Fruit fly (Drosophila melanogaster) whole organism, embryonic: ENCODE results near the gene TM9SF3.

ENCODE experiments used
- Bteb2 ChIP-seq: fragments of 200-800 bp; sonication (Bioruptor generic); optimal IDR thresholded peaks from 2 replicates; lab custom pipeline; 2016; ENCODE audit warnings: missing biosample characterization, missing genetic modification characterization
- C15 ChIP-seq: fragments of 200-800 bp; sonication (Bioruptor generic); IDR thresholded peaks from 3 replicates; pipeline ENCODE4 v1.3.6; 2022; ENCODE audit warnings: missing biosample characterization, missing genetic modification characterization
- CG10565 ChIP-seq: fragments of 200-800 bp; sonication (Bioruptor generic); optimal IDR thresholded peaks from 3 replicates; lab custom pipeline; 2016; ENCODE audit warnings: missing biosample characterization, mild to moderate bottlenecking, missing genetic modification characterization
- CG12071 ChIP-seq: fragments of 200-800 bp; sonication (Bioruptor generic); optimal IDR thresholded peaks from 3 replicates; lab custom pipeline; 2018; ENCODE audit warnings: missing biosample characterization, mild to moderate bottlenecking, missing genetic modification characterization
- CG12155 ChIP-seq: fragments of 200-800 bp; sonication (Bioruptor generic); optimal IDR thresholded peaks from 3 replicates; lab custom pipeline; 2016; ENCODE audit warnings: missing biosample characterization, missing genetic modification characterization
- CG14014 ChIP-seq: fragments of 200-800 bp; sonication (Bioruptor generic); IDR thresholded peaks from 2 replicates; pipeline ENCODE4 v1.3.6; 2022; ENCODE audit warnings: missing biosample characterization, missing genetic modification characterization
- CG15011 ChIP-seq: fragments of 200-800 bp; sonication (Bioruptor generic); optimal IDR thresholded peaks from 3 replicates; lab custom pipeline; 2018; ENCODE audit warnings: missing biosample characterization, mild to moderate bottlenecking, missing genetic modification characterization
- CG1529 ChIP-seq: fragments of 200-800 bp; sonication (Bioruptor generic); optimal IDR thresholded peaks from 3 replicates; lab custom pipeline; 2018; ENCODE audit warnings: missing biosample characterization, missing genetic modification characterization
- CG1602 ChIP-seq: fragments of 200-800 bp; sonication (Bioruptor generic); optimal IDR thresholded peaks from 3 replicates; lab custom pipeline; 2016; ENCODE audit warnings: missing biosample characterization, missing genetic modification characterization
- CG17186 ChIP-seq: fragments of 200-800 bp; sonication (Bioruptor generic); optimal IDR thresholded peaks from 3 replicates; lab custom pipeline; 2017; ENCODE audit warnings: missing biosample characterization, missing genetic modification reagents, missing genetic modification characterization
- CG17361 ChIP-seq: fragments of 200-800 bp; sonication (Bioruptor generic); IDR thresholded peaks from 3 replicates; pipeline ENCODE4 v1.3.6; 2022; ENCODE audit warnings: missing biosample characterization, missing genetic modification characterization
- CG18599 ChIP-seq: fragments of 200-800 bp; sonication (Bioruptor generic); optimal IDR thresholded peaks from 3 replicates; lab custom pipeline; 2017; ENCODE audit warnings: missing biosample characterization, missing genetic modification characterization, mild to moderate bottlenecking, moderate library complexity, missing genetic modification reagents
- CG31224 ChIP-seq: fragments of 200-800 bp; sonication (Bioruptor generic); IDR thresholded peaks from 2 replicates; pipeline ENCODE4 v1.3.6; 2022; ENCODE audit warnings: missing biosample characterization, missing genetic modification characterization
- CG31441 ChIP-seq: fragments of 200-800 bp; sonication (Bioruptor generic); IDR thresholded peaks from 2 replicates; pipeline ENCODE4 v1.3.6; 2022; ENCODE audit warnings: missing biosample characterization, missing genetic modification characterization
- CG32767 ChIP-seq: fragments of 200-800 bp; sonication (Bioruptor generic); IDR thresholded peaks from 2 replicates; pipeline ENCODE4 v1.3.6; 2022; ENCODE audit warnings: missing biosample characterization, missing genetic modification characterization
- CG42726 ChIP-seq: fragments of 200-800 bp; sonication (Bioruptor generic); IDR thresholded peaks from 2 replicates; pipeline ENCODE4 v1.3.6; 2022; ENCODE audit warnings: missing biosample characterization, missing genetic modification characterization; ENCODE audit not compliant: partially characterized antibody
- CG4282 ChIP-seq: fragments of 200-800 bp; sonication (Bioruptor generic); optimal IDR thresholded peaks from 2 replicates; lab custom pipeline; 2016; ENCODE audit warnings: missing biosample characterization, missing genetic modification characterization
- CG4730 ChIP-seq: fragments of 200-800 bp; sonication (Bioruptor generic); IDR thresholded peaks from 2 replicates; pipeline ENCODE4 v1.3.6; 2022; ENCODE audit warnings: missing biosample characterization, missing genetic modification characterization
- CG8388 ChIP-seq: fragments of 200-800 bp; sonication (Bioruptor generic); optimal IDR thresholded peaks from 2 replicates; lab custom pipeline; 2019; ENCODE audit warnings: missing biosample characterization, mild to moderate bottlenecking, missing genetic modification characterization, moderate library complexity
- CHES-1-like ChIP-seq: fragments of 200-800 bp; sonication (Bioruptor generic); optimal IDR thresholded peaks from 2 replicates; lab custom pipeline; 2016; ENCODE audit warnings: missing biosample characterization, missing genetic modification characterization
- Chrac-16 ChIP-seq: fragments of 200-800 bp; sonication (Bioruptor generic); optimal IDR thresholded peaks from 3 replicates; lab custom pipeline; 2016; ENCODE audit warnings: missing biosample characterization, missing genetic modification characterization
- CoRest ChIP-seq: fragments of 200-800 bp; sonication (Bioruptor generic); optimal IDR thresholded peaks from 3 replicates; lab custom pipeline; 2018; ENCODE audit warnings: missing biosample characterization, mild to moderate bottlenecking, missing genetic modification characterization, moderate library complexity
- Dek ChIP-seq: fragments of 200-800 bp; sonication (Bioruptor generic); optimal IDR thresholded peaks from 3 replicates; lab custom pipeline; 2019; ENCODE audit warnings: missing biosample characterization, mild to moderate bottlenecking, missing genetic modification characterization, moderate library complexity
- Dll ChIP-seq: fragments of 200-800 bp; sonication (Bioruptor generic); IDR thresholded peaks from 4 replicates; pipeline ENCODE4 v1.3.6; 2022; ENCODE audit warnings: missing biosample characterization, missing genetic modification characterization; ENCODE audit not compliant: partially characterized antibody
- Drgx ChIP-seq: fragments of 200-800 bp; sonication (Bioruptor generic); IDR thresholded peaks from 2 replicates; pipeline ENCODE4 v1.3.6; 2022; ENCODE audit warnings: missing biosample characterization, missing genetic modification characterization
- HHEX ChIP-seq: fragments of 200-800 bp; sonication (Bioruptor generic); optimal IDR thresholded peaks from 3 replicates; lab custom pipeline; 2017; ENCODE audit warnings: missing biosample characterization, mild to moderate bottlenecking, missing genetic modification characterization, missing genetic modification reagents
- MBD-R2 ChIP-seq: fragments of 200-800 bp; sonication (Bioruptor generic); IDR thresholded peaks from 2 replicates; pipeline ENCODE4 v1.3.6; 2022; ENCODE audit warnings: missing biosample characterization, missing genetic modification characterization
- Myb ChIP-seq: fragments of 200-800 bp; sonication (Bioruptor generic); optimal IDR thresholded peaks from 2 replicates; lab custom pipeline; 2016; ENCODE audit warnings: missing biosample characterization, missing genetic modification characterization
- Ravus ChIP-seq: fragments of 200-800 bp; sonication (Bioruptor generic); IDR thresholded peaks from 2 replicates; pipeline ENCODE4 v1.3.6; 2022; ENCODE audit warnings: missing biosample characterization, missing genetic modification characterization
- Rfx ChIP-seq: fragments of 200-800 bp; sonication (Bioruptor generic); IDR thresholded peaks from 2 replicates; pipeline ENCODE4 v1.3.6; 2022; ENCODE audit warnings: missing biosample characterization, missing genetic modification characterization
- Taf1 ChIP-seq: fragments of 200-800 bp; sonication (Bioruptor generic); IDR thresholded peaks from 2 replicates; pipeline ENCODE4 v1.3.6; 2022; ENCODE audit warnings: missing biosample characterization, missing genetic modification characterization
- cato ChIP-seq: fragments of 200-800 bp; sonication (Bioruptor generic); optimal IDR thresholded peaks from 2 replicates; lab custom pipeline; 2016; ENCODE audit warnings: missing biosample characterization, missing genetic modification characterization, borderline replicate concordance
- da ChIP-seq: fragments of 200-800 bp; sonication (Bioruptor generic); optimal IDR thresholded peaks from 2 replicates; lab custom pipeline; 2016; ENCODE audit warnings: missing biosample characterization, missing genetic modification characterization
- exex ChIP-seq: fragments of 200-800 bp; sonication (Bioruptor generic); optimal IDR thresholded peaks from 4 replicates; lab custom pipeline; 2018; ENCODE audit warnings: missing biosample characterization, mild to moderate bottlenecking, missing genetic modification characterization, moderate library complexity
- fd64A ChIP-seq: fragments of 200-800 bp; sonication (Bioruptor generic); optimal IDR thresholded peaks from 3 replicates; lab custom pipeline; 2018; ENCODE audit warnings: missing biosample characterization, mild to moderate bottlenecking, missing genetic modification characterization
- gsb-n ChIP-seq: fragments of 200-800 bp; sonication (Bioruptor generic); optimal IDR thresholded peaks from 3 replicates; lab custom pipeline; 2018; ENCODE audit warnings: missing biosample characterization, mild to moderate bottlenecking, missing genetic modification characterization
- her ChIP-seq: fragments of 200-800 bp; sonication (Bioruptor generic); optimal IDR thresholded peaks from 2 replicates; lab custom pipeline; 2016; ENCODE audit warnings: missing biosample characterization, missing genetic modification characterization
- jing ChIP-seq: fragments of 200-800 bp; sonication (Bioruptor generic); optimal IDR thresholded peaks from 2 replicates; lab custom pipeline; 2018; ENCODE audit warnings: missing biosample characterization, mild to moderate bottlenecking, missing genetic modification characterization
- maf-S ChIP-seq: fragments of 200-800 bp; sonication (Bioruptor generic); optimal IDR thresholded peaks from 2 replicates; lab custom pipeline; 2016; ENCODE audit warnings: missing biosample characterization, missing genetic modification characterization
- nerfin-2 ChIP-seq: fragments of 200-800 bp; sonication (Bioruptor generic); IDR thresholded peaks from 2 replicates; pipeline ENCODE4 v1.3.6; 2022; ENCODE audit warnings: missing biosample characterization, missing genetic modification characterization; ENCODE audit not compliant: partially characterized antibody
- nom ChIP-seq: fragments of 200-800 bp; sonication (Bioruptor generic); optimal IDR thresholded peaks from 2 replicates; lab custom pipeline; 2017; ENCODE audit warnings: missing biosample characterization, missing genetic modification characterization, mild to moderate bottlenecking, moderate library complexity, missing genetic modification reagents
- odd ChIP-seq: fragments of 200-800 bp; sonication (Bioruptor generic); optimal IDR thresholded peaks from 2 replicates; lab custom pipeline; 2017; ENCODE audit warnings: missing biosample characterization, mild to moderate bottlenecking, missing genetic modification characterization
- onecut ChIP-seq: fragments of 200-800 bp; sonication (Bioruptor generic); IDR thresholded peaks from 2 replicates; pipeline ENCODE4 v1.3.6; 2022; ENCODE audit warnings: missing biosample characterization, missing genetic modification characterization
- pum ChIP-seq: fragments of 200-800 bp; sonication (Bioruptor generic); optimal IDR thresholded peaks from 2 replicates; lab custom pipeline; 2016; ENCODE audit warnings: missing biosample characterization, missing genetic modification characterization
- salm ChIP-seq: fragments of 200-800 bp; sonication (Bioruptor generic); optimal IDR thresholded peaks from 2 replicates; lab custom pipeline; 2018; ENCODE audit warnings: missing biosample characterization, mild to moderate bottlenecking, missing genetic modification characterization
- sim ChIP-seq: fragments of 200-800 bp; sonication (Bioruptor generic); IDR thresholded peaks from 2 replicates; pipeline ENCODE4 v1.3.6; 2022; ENCODE audit warnings: missing biosample characterization, missing genetic modification characterization
- slbo ChIP-seq: fragments of 200-800 bp; sonication (Bioruptor generic); IDR thresholded peaks from 2 replicates; pipeline ENCODE4 v1.3.6; 2022; ENCODE audit warnings: missing biosample characterization, missing genetic modification characterization
- slp2 ChIP-seq: fragments of 200-800 bp; sonication (Bioruptor generic); optimal IDR thresholded peaks from 2 replicates; lab custom pipeline; 2016; ENCODE audit warnings: missing biosample characterization, missing genetic modification characterization
- ssp ChIP-seq: fragments of 200-800 bp; sonication (Bioruptor generic); IDR thresholded peaks from 2 replicates; pipeline ENCODE4 v1.3.6; 2022; ENCODE audit warnings: missing biosample characterization, missing genetic modification characterization
- tup ChIP-seq: fragments of 200-800 bp; sonication (Bioruptor generic); optimal IDR thresholded peaks from 2 replicates; lab custom pipeline; 2016; ENCODE audit warnings: missing biosample characterization, mild to moderate bottlenecking, missing genetic modification characterization, moderate library complexity
- vnd ChIP-seq: fragments of 200-800 bp; sonication (Bioruptor generic); IDR thresholded peaks from 3 replicates; pipeline ENCODE4 v1.3.6; 2022; ENCODE audit warnings: missing biosample characterization, missing genetic modification characterization; ENCODE audit not compliant: partially characterized antibody
- zf30C ChIP-seq: fragments of 200-800 bp; sonication (Bioruptor generic); optimal IDR thresholded peaks from 3 replicates; lab custom pipeline; 2018; ENCODE audit warnings: missing biosample characterization, mild to moderate bottlenecking, missing genetic modification characterization

The TM9SF3 gene

DNA sequence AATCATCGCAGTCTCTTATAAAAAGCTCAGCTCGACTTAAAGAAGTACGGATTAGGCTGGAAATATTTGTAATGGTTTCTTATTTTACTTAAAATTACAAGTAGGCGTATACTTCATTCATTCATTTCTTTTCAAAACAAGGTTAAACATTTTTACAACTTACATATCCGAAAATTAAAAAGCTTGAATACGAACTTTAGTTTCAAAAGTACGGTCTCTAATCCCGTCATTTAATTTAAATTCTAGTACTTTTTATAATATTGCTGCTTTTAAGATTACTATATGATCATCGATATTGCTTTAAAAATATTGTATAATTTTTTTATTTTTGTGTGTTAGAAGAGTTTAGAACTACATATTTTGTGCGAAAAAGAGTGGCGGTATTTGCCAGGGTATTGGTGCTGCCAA, 26.4 kb upstream of the TM9SF3 start:
- TF ChIP-seq CHES-1-like (GFP tag; lab: Kevin White, UChicago) = no peak
- TF ChIP-seq CG8388 = peak; percentile 12
- TF ChIP-seq CG12155 = no peak
- TF ChIP-seq Bteb2 (GFP tag; lab: Kevin White, UChicago) = no peak
- TF ChIP-seq Dek (tag; lab: Kevin White, UChicago) = no peak
- no peak for TF ChIP-seq CG32767 (GFP tag; lab: Robert Waterston, UW)
- no peak for TF ChIP-seq her (GFP tag; lab: Kevin White, UChicago)
- no peak for TF ChIP-seq pum
- no peak for TF ChIP-seq cato
- TF ChIP-seq CG17186 (GFP tag; lab: Kevin White, UChicago) = no peak
- peak; percentile 12 for TF ChIP-seq CoRest (tag; lab: Kevin White, UChicago)
- no peak for TF ChIP-seq MBD-R2 (GFP tag; lab: Robert Waterston, UW)
- TF ChIP-seq CG14014 (GFP tag; lab: Robert Waterston, UW) = no peak
- no peak for TF ChIP-seq Chrac-16 (GFP tag; lab: Kevin White, UChicago)
- peak; percentile 81; the same call in 2 of the 3 replicates for TF ChIP-seq CG17361 (GFP tag; lab: Robert Waterston, UW)
- no peak for TF ChIP-seq HHEX
- TF ChIP-seq Ravus (GFP tag; lab: Robert Waterston, UW) = no peak
- no peak for TF ChIP-seq vnd (GFP tag; lab: Robert Waterston, UW)
- TF ChIP-seq exex (tag; lab: Kevin White, UChicago) = no peak
- no peak for TF ChIP-seq odd
- no peak for TF ChIP-seq CG10565
- no peak for TF ChIP-seq sim (GFP tag; lab: Robert Waterston, UW)
- TF ChIP-seq Dll (GFP tag; lab: Robert Waterston, UW) = no peak
- TF ChIP-seq CG4730 (GFP tag; lab: Robert Waterston, UW) = no peak
- TF ChIP-seq nerfin-2 (GFP tag; lab: Robert Waterston, UW) = no peak
- TF ChIP-seq C15 (GFP tag; lab: Robert Waterston, UW) = no peak
- no peak for TF ChIP-seq CG31224 (GFP tag; lab: Robert Waterston, UW)
- TF ChIP-seq CG1602 = no peak
- no peak for TF ChIP-seq CG1529 (GFP tag; lab: Kevin White, UChicago)
- no peak for TF ChIP-seq gsb-n (tag; lab: Kevin White, UChicago)
- TF ChIP-seq fd64A (GFP tag; lab: Kevin White, UChicago) = no peak
- no peak for TF ChIP-seq CG12071 (GFP tag; lab: Kevin White, UChicago)
- TF ChIP-seq CG31441 (GFP tag; lab: Robert Waterston, UW) = peak; percentile 45; the same call in 1 of the 2 replicates
- no peak for TF ChIP-seq jing (GFP tag; lab: Kevin White, UChicago)
- TF ChIP-seq ssp (GFP tag; lab: Robert Waterston, UW) = no peak
- TF ChIP-seq Myb (GFP tag; lab: Kevin White, UChicago) = no peak
- no peak for TF ChIP-seq CG42726
- peak; percentile 25; the same call in 1 of the 2 replicates for TF ChIP-seq Drgx
- no peak for TF ChIP-seq onecut (GFP tag; lab: Robert Waterston, UW)
- no peak for TF ChIP-seq CG15011
- no peak for TF ChIP-seq zf30C
- TF ChIP-seq slp2 (GFP tag; lab: Kevin White, UChicago) = no peak
- no peak for TF ChIP-seq CG18599 (GFP tag; lab: Kevin White, UChicago)
- no peak for TF ChIP-seq tup (GFP tag; lab: Kevin White, UChicago)
- TF ChIP-seq maf-S (GFP tag; lab: Kevin White, UChicago) = no peak
- no peak for TF ChIP-seq da (GFP tag; lab: Kevin White, UChicago)
- TF ChIP-seq salm (tag; lab: Kevin White, UChicago) = no peak
- peak; percentile 45 for TF ChIP-seq slbo (GFP tag; lab: Robert Waterston, UW)
- TF ChIP-seq CG4282 (GFP tag; lab: Kevin White, UChicago) = no peak
- no peak for TF ChIP-seq nom (GFP tag; lab: Kevin White, UChicago)
- no peak for TF ChIP-seq Taf1 (GFP tag; lab: Robert Waterston, UW)
- no peak for TF ChIP-seq Rfx (GFP tag; lab: Robert Waterston, UW)
